Worm (Caenorhabditis elegans) whole organism, L4/young adult: ENCODE measurements around the gene memo-1.

Experiments used
- W03F9.2 ChIP-seq: fragments of 150-350 bp; optimal IDR thresholded peaks from 2 replicates; lab custom pipeline; 2014; ENCODE audit warnings: missing biosample characterization, missing genetic modification characterization
- dao-5 ChIP-seq: sonication (generic microtip); optimal IDR thresholded peaks from 2 replicates; lab custom pipeline; 2016; ENCODE audit warnings: missing genotype, missing genetic modification characterization, moderate library complexity, missing compliant biosample characterization
- him-1 ChIP-seq: sonication (generic microtip); optimal IDR thresholded peaks from 2 replicates; lab custom pipeline; 2016; ENCODE audit warnings: missing genotype, missing genetic modification reagents, missing genetic modification characterization, missing compliant biosample characterization

- TF ChIP-seq him-1 (tag; lab: Kevin White, UChicago) (no peak), dao-5 (tag; lab: Kevin White, UChicago) (no peak), W03F9.2 (no peak)
Observed at ce11 chrV:7847170-7847569, at the start of gene memo-1.
